Fruit fly (Drosophila melanogaster): Measurements from ENCODE around the gene CG11164.

The CG11164 gene

dm6 chrX:13667656-13668055 lies at the start of gene CG11164, which contains the start of gene DNAlig4:
TSS of gene CG11164 (plus strand) at chrX:13668014.
TSS of gene DNAlig4 (minus strand) at chrX:13667811.
- peak; percentile 20 for TF ChIP-seq CG17801 (GFP tag; optimal IDR thresholded peaks at IDR 0.05; ENCODE audit: partially characterized antibody)

dm6 chrX:13624334-13625079 lies 43.3 kb upstream of the CG11164 start, which contains the start of the genes CG2691 and NFAT:
TSS of gene CG2691 (minus strand) at chrX:13624408.
TSS of gene NFAT (plus strand) at chrX:13624745.
- TF ChIP-seq CG17801 (GFP tag; optimal IDR thresholded peaks at IDR 0.05; ENCODE audit: partially characterized antibody): peak; percentile 26

DNA sequence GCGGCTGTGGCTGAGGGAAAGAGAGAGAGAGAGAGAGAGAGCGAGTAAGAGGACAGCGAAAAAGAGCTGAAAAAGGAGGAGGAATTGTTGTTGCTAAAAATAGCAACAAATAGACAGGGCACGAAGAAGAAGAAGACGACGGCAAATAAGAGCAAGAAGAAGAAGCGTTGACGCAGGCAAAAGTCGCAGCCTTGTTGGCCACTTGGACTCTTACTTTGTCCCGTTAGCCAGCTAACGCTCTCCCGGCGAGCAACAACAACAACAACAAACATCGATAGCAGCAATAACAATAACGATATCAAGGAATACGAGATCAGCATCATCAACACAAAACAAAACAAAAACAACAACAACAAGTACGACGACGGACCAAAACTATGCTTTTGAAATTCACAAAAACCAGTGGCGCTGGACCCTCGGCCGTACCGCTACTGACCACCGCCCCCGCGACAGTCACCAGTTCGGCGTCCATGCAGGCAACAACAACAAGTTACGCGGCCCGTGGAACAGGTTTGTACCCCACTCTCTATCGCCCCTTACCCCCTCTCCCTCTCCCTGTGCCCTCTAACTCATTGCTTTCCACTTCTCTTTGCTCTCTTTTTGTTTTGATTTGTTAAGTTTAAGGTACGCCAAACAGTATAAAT lies 42.6 kb upstream of the CG11164 start:
- no peak for TF ChIP-seq CG17801 (GFP tag; optimal IDR thresholded peaks at IDR 0.05; ENCODE audit: partially characterized antibody)

DNA sequence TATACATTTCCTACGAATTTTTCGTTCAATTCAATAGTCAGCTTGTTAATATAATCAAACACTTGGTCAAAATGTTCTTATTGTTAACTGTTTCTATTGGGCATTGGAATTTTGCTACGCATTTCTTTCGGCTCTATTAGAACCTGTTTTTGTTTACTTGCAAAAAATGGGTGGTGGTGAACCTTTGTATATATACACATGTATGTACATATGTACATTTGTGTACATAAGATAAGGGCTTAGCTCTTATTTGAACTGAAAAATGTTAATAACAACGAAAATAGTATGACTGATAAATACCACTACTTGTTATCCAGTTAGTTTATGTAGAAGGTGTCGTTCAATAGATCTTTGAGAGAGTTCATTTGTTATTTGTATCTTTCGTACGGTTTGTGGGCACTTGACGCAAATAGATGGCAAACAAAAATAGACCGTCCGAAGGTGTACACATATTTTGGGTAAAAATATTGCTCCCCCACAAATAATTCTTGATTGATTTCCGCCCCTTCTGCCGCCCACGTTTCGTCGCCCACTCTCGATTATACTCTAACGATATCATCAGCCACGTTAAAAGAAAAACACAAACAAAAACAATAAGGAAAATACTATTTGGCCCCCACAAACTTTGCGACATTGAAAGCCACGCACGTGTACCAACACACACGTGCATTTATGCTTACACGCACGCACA lies 41.8 kb upstream of the CG11164 start:
- no peak for TF ChIP-seq CG17801 (GFP tag; optimal IDR thresholded peaks at IDR 0.05; ENCODE audit: partially characterized antibody)

DNA sequence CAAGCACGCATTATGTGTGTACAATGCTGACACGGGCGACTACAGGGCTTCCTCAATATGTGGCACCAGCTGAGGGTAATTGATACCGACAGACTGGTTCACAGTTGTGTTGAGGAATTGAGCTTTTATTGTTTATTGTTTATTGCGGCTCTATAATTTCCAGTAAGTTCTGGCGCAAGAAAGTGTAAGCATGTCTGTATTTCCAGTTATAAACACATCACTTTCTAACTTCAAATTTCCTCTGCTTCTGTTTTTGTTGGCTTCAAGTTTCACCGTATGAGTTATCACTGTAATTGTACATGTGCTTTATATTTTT lies 41.3 kb upstream of the CG11164 start:
- peak; percentile 38 for TF ChIP-seq CG17801 (GFP tag; optimal IDR thresholded peaks at IDR 0.05; ENCODE audit: partially characterized antibody)

DNA sequence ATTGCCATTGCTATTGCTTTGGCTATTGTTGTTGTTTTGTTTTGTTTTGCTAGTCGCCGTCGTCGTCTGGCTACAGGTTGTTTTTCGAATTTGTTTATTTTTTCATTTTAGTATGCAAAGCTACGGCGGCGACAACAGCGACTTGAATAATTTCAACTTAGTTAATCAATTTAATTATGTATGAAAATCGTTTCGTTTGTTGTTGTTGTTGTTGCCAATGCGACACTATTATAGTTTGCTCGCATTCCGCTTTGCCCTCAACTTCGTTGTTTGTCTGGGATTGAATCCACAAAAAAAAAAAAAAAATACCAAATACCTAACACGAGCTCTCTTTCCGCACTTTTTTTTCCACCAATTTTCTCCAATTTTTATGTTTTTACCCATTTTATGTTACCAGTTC lies 40.0 kb upstream of the CG11164 start:
- TF ChIP-seq CG17801 (GFP tag; optimal IDR thresholded peaks at IDR 0.05; ENCODE audit: partially characterized antibody): no peak

dm6 chrX:13629414-13629813 lies 38.4 kb upstream of the CG11164 start:
- no peak for TF ChIP-seq CG17801 (GFP tag; optimal IDR thresholded peaks at IDR 0.05; ENCODE audit: partially characterized antibody)

dm6 chrX:13630290-13630900 lies 37.4 kb upstream of the CG11164 start:
- no peak for TF ChIP-seq CG17801 (GFP tag; optimal IDR thresholded peaks at IDR 0.05; ENCODE audit: partially characterized antibody)

- no peak for TF ChIP-seq CG17801 (GFP tag; optimal IDR thresholded peaks at IDR 0.05; ENCODE audit: partially characterized antibody)
Observed at dm6 chrX:13632606-13633005, 35.2 kb upstream of the CG11164 start.

DNA sequence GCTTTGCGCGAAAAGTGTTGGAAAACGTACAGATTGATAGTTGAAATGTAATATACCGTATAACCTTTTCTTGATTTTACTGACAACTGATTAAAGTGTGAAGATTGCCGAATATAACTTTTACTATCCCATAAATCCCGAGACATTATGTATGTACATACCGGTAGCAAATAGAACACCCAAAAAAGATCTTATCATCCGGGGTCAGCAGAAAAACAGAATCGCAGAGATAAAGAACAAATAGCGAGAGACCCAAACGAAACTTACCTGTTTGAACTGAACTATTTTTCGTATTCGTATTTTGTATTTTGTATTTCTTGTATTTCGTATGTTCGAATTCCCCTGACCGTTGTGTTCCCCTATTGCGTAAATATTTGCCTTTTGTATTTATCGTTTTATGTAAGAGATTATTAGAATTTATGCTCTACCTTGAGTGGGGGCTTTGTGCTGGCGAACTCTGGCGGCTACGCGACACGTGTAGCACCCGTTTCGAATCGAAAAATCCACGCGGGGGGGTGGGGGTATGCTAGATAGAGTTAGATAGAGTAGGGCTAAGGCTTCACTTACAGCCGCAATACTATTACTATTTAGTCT lies 34.4 kb upstream of the CG11164 start:
- no peak for TF ChIP-seq CG17801 (GFP tag; optimal IDR thresholded peaks at IDR 0.05; ENCODE audit: partially characterized antibody)

- TF ChIP-seq CG17801 (GFP tag; optimal IDR thresholded peaks at IDR 0.05; ENCODE audit: partially characterized antibody): peak; percentile 79
Observed at dm6 chrX:13634254-13634999, 33.4 kb upstream of the CG11164 start.

- TF ChIP-seq CG17801 (GFP tag; optimal IDR thresholded peaks at IDR 0.05; ENCODE audit: partially characterized antibody): no peak
Observed at dm6 chrX:13635000-13635368, 32.8 kb upstream of the CG11164 start.

DNA sequence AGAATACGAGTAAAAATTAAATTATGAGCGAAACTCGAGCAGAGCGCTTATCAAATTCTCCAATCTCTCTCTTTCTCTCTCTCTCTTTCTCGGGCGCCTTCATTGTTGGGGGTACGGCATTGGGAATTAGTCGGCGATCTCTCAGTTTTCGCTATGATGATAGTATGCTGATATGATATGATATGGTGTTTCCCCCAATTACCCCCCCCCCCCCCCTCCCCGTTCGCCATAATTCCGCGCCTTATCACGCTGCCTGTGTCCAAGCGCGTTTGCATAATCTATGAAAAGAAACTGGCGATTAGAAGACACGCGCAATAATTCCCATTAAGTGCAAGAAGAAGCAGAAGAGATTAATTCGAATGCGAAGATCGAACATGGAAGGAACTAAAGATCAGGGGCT lies 31.0 kb upstream of the CG11164 start:
- no peak for TF ChIP-seq CG17801 (GFP tag; optimal IDR thresholded peaks at IDR 0.05; ENCODE audit: partially characterized antibody)

DNA sequence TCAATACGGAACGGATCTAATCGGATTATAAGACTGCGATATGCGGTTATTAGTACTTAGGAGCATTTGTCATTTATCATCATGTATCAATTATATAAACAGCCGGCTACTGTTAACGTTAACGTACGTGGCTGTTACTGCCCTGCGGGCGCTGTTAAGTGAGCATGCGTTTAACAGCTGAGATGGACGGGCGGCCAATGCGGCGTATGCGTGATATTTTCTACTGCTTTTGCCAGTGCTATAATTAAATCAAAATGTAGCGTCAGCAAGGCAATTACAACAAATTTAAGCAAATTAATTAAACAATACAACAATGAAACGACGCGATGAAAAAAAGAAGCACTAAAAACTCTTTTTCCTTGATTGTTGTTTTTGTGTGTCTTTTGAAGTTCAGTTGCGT lies 30.2 kb upstream of the CG11164 start:
- no peak for TF ChIP-seq CG17801 (GFP tag; optimal IDR thresholded peaks at IDR 0.05; ENCODE audit: partially characterized antibody)
